Fruit fly (Drosophila melanogaster) whole organism, embryonic: ENCODE results near the gene Usp14.

Source experiments
- Ada2b ChIP-seq: fragments of 200-800 bp; sonication (Bioruptor generic); IDR thresholded peaks from 2 replicates; pipeline ENCODE4 v1.3.6; 2022; ENCODE audit warnings: missing biosample characterization, missing genetic modification characterization
- BEAF-32 ChIP-seq: fragments of 200-800 bp; sonication (Bioruptor generic); optimal IDR thresholded peaks from 3 replicates; lab custom pipeline; 2017; ENCODE audit warnings: missing biosample characterization, missing genetic modification characterization, mild to moderate bottlenecking, moderate library complexity, missing genetic modification reagents
- Bdp1 ChIP-seq: fragments of 200-800 bp; sonication (Bioruptor generic); optimal IDR thresholded peaks from 3 replicates; lab custom pipeline; 2016; ENCODE audit warnings: missing biosample characterization, missing genetic modification characterization
- CG10267 ChIP-seq: fragments of 200-800 bp; sonication (Bioruptor generic); optimal IDR thresholded peaks from 2 replicates; lab custom pipeline; 2018; ENCODE audit warnings: missing biosample characterization, mild to moderate bottlenecking, missing genetic modification characterization, moderate library complexity
- CG10274 ChIP-seq: fragments of 200-800 bp; sonication (Bioruptor generic); optimal IDR thresholded peaks from 3 replicates; lab custom pipeline; 2017; ENCODE audit warnings: missing biosample characterization, mild to moderate bottlenecking, missing genetic modification characterization
- CG10959 ChIP-seq: fragments of 200-800 bp; sonication (Bioruptor generic); IDR thresholded peaks from 2 replicates; pipeline ENCODE4 v1.3.6; 2022; ENCODE audit warnings: missing biosample characterization, missing genetic modification characterization
- CG11560 ChIP-seq: fragments of 200-800 bp; sonication (Bioruptor generic); IDR thresholded peaks from 3 replicates; pipeline ENCODE4 v1.3.6; 2022; ENCODE audit warnings: missing biosample characterization, missing genetic modification characterization
- CG11723 ChIP-seq: fragments of 200-800 bp; sonication (Bioruptor generic); optimal IDR thresholded peaks from 2 replicates; lab custom pipeline; 2017; ENCODE audit warnings: missing biosample characterization, mild to moderate bottlenecking, missing genetic modification characterization
- CG12155 ChIP-seq: fragments of 200-800 bp; sonication (Bioruptor generic); optimal IDR thresholded peaks from 3 replicates; lab custom pipeline; 2016; ENCODE audit warnings: missing biosample characterization, missing genetic modification characterization
- CG12744 ChIP-seq: fragments of 200-800 bp; sonication (Bioruptor generic); optimal IDR thresholded peaks from 2 replicates; lab custom pipeline; 2016; ENCODE audit warnings: missing biosample characterization, missing genetic modification characterization
- CG15601 ChIP-seq: fragments of 200-800 bp; sonication (Bioruptor generic); optimal IDR thresholded peaks from 3 replicates; lab custom pipeline; 2019; ENCODE audit warnings: missing biosample characterization, mild to moderate bottlenecking, missing genetic modification characterization, moderate library complexity
- CG1792 ChIP-seq: fragments of 200-800 bp; sonication (Bioruptor generic); optimal IDR thresholded peaks from 2 replicates; lab custom pipeline; 2016; ENCODE audit warnings: missing biosample characterization, missing genetic modification characterization
- CG34376 ChIP-seq: fragments of 200-800 bp; sonication (Bioruptor generic); optimal IDR thresholded peaks from 2 replicates; lab custom pipeline; 2018; ENCODE audit warnings: missing biosample characterization, mild to moderate bottlenecking, missing genetic modification characterization
- CG5953 ChIP-seq: fragments of 200-800 bp; sonication (Bioruptor generic); IDR thresholded peaks from 2 replicates; pipeline ENCODE4 v1.3.6; 2022; ENCODE audit warnings: missing biosample characterization, missing genetic modification characterization
- CG6254 ChIP-seq: fragments of 200-800 bp; sonication (Bioruptor generic); optimal IDR thresholded peaks from 3 replicates; lab custom pipeline; 2017; ENCODE audit warnings: mild to moderate bottlenecking, missing biosample characterization, missing genetic modification reagents, missing genetic modification characterization
- CG9437 ChIP-seq: fragments of 200-800 bp; sonication (Bioruptor generic); optimal IDR thresholded peaks from 2 replicates; lab custom pipeline; 2018; ENCODE audit warnings: missing biosample characterization, mild to moderate bottlenecking, missing genetic modification characterization
- CrebB ChIP-seq: fragments of 200-800 bp; sonication (Bioruptor generic); optimal IDR thresholded peaks from 3 replicates; lab custom pipeline; 2018; ENCODE audit warnings: missing biosample characterization, mild to moderate bottlenecking, missing genetic modification characterization
- D19B ChIP-seq: fragments of 200-800 bp; sonication (Bioruptor generic); optimal IDR thresholded peaks from 2 replicates; lab custom pipeline; 2017; ENCODE audit warnings: missing biosample characterization, mild to moderate bottlenecking, missing genetic modification characterization
- Doc2 ChIP-seq: fragments of 200-800 bp; sonication (Bioruptor generic); IDR thresholded peaks from 2 replicates; pipeline ENCODE4 v1.3.6; 2022; ENCODE audit warnings: missing biosample characterization, missing genetic modification characterization
- Dref ChIP-seq: fragments of 200-800 bp; sonication (Bioruptor generic); IDR thresholded peaks from 2 replicates; pipeline ENCODE4 v1.3.6; 2022; ENCODE audit warnings: missing biosample characterization, missing genetic modification characterization
- E2f1 ChIP-seq: fragments of 200-800 bp; sonication (Bioruptor generic); IDR thresholded peaks from 2 replicates; pipeline ENCODE4 v1.3.6; 2022; ENCODE audit warnings: missing biosample characterization, missing genetic modification characterization
- Ets65A ChIP-seq: fragments of 200-800 bp; sonication (Bioruptor generic); peaks from one replicate; lab custom pipeline; 2016; ENCODE audit warnings: missing biosample characterization, missing genetic modification characterization
- MBD-R2 ChIP-seq: fragments of 200-800 bp; sonication (Bioruptor generic); IDR thresholded peaks from 2 replicates; pipeline ENCODE4 v1.3.6; 2022; ENCODE audit warnings: missing biosample characterization, missing genetic modification characterization
- NC2α ChIP-seq: fragments of 200-800 bp; sonication (Bioruptor generic); optimal IDR thresholded peaks from 2 replicates; lab custom pipeline; 2016; ENCODE audit warnings: missing biosample characterization, missing genetic modification characterization
- Nf-YC ChIP-seq: fragments of 200-800 bp; optimal IDR thresholded peaks from 3 replicates; lab custom pipeline; 2019; ENCODE audit warnings: missing biosample characterization, mild to moderate bottlenecking, missing genetic modification characterization, moderate library complexity
- PHDP ChIP-seq: fragments of 200-800 bp; sonication (Bioruptor generic); optimal IDR thresholded peaks from 3 replicates; lab custom pipeline; 2018; ENCODE audit warnings: missing biosample characterization, mild to moderate bottlenecking, missing genetic modification characterization, moderate library complexity
- Ptx1 ChIP-seq: fragments of 200-800 bp; sonication (Bioruptor generic); IDR thresholded peaks from 2 replicates; pipeline ENCODE4 v1.3.6; 2022; ENCODE audit warnings: missing biosample characterization, missing genetic modification characterization
- abd-A ChIP-seq: fragments of 200-800 bp; sonication (Bioruptor generic); optimal IDR thresholded peaks from 3 replicates; lab custom pipeline; 2019; ENCODE audit warnings: missing biosample characterization, mild to moderate bottlenecking, missing genetic modification characterization, moderate library complexity
- bbx ChIP-seq: fragments of 200-800 bp; sonication (Bioruptor generic); IDR thresholded peaks from 2 replicates; pipeline ENCODE4 v1.3.6; 2022; ENCODE audit warnings: missing biosample characterization, missing genetic modification characterization; ENCODE audit not compliant: partially characterized antibody
- bcd ChIP-seq: fragments of 200-800 bp; sonication (Bioruptor generic); optimal IDR thresholded peaks from 2 replicates; lab custom pipeline; 2017; ENCODE audit warnings: missing biosample characterization, mild to moderate bottlenecking, missing genetic modification characterization
- chinmo ChIP-seq: fragments of 200-800 bp; sonication (Bioruptor generic); IDR thresholded peaks from 4 replicates; pipeline ENCODE4 v1.3.6; 2022; ENCODE audit warnings: missing biosample characterization, missing genetic modification characterization; ENCODE audit not compliant: partially characterized antibody
- crp ChIP-seq, 2 experiments: fragments of 200-800 bp; sonication (Bioruptor generic); optimal IDR thresholded peaks; 2 replicates in 1 of 2; 3 replicates in 1 of 2; lab custom pipeline; 2017; ENCODE audit warnings: missing biosample characterization in 2 of 2, missing genetic modification characterization in 2 of 2, mild to moderate bottlenecking in 1 of 2, moderate library complexity in 1 of 2
- da ChIP-seq: fragments of 200-800 bp; sonication (Bioruptor generic); optimal IDR thresholded peaks from 2 replicates; lab custom pipeline; 2016; ENCODE audit warnings: missing biosample characterization, missing genetic modification characterization
- exex ChIP-seq: fragments of 200-800 bp; sonication (Bioruptor generic); optimal IDR thresholded peaks from 4 replicates; lab custom pipeline; 2018; ENCODE audit warnings: missing biosample characterization, mild to moderate bottlenecking, missing genetic modification characterization, moderate library complexity
- ftz-f1 ChIP-seq: fragments of 200-800 bp; sonication (Bioruptor generic); optimal IDR thresholded peaks from 2 replicates; lab custom pipeline; 2016; ENCODE audit warnings: missing biosample characterization, missing genetic modification characterization
- fu2 ChIP-seq: fragments of 200-800 bp; sonication (Bioruptor generic); optimal IDR thresholded peaks from 2 replicates; lab custom pipeline; 2016; ENCODE audit warnings: missing biosample characterization, missing genetic modification characterization
- hbn ChIP-seq: fragments of 200-800 bp; sonication (Bioruptor generic); IDR thresholded peaks from 2 replicates; pipeline ENCODE4 v1.3.6; 2022; ENCODE audit warnings: missing biosample characterization, missing genetic modification characterization; ENCODE audit not compliant: partially characterized antibody
- ind ChIP-seq: fragments of 200-800 bp; sonication (Bioruptor generic); optimal IDR thresholded peaks from 3 replicates; lab custom pipeline; 2016; ENCODE audit warnings: missing biosample characterization, missing genetic modification characterization
- insv ChIP-seq, 2 experiments: fragments of 200-800 bp; sonication (Bioruptor generic); optimal IDR thresholded peaks; 3 replicates each; lab custom pipeline; 2016 to 2018; ENCODE audit warnings: missing biosample characterization in 2 of 2, missing genetic modification characterization in 2 of 2
- lov ChIP-seq, 2 experiments: fragments of 200-800 bp in 1 of 2; fragments of >200 bp in 1 of 2; sonication (Bioruptor generic) in 1 of 2; IDR thresholded peaks in 1 of 2; optimal IDR thresholded peaks in 1 of 2; 2 replicates in 1 of 2; 3 replicates in 1 of 2; pipeline versions ENCODE4 v1.3.6 to Lab custom; 2017 to 2022; ENCODE audit warnings: missing biosample characterization in 1 of 2, missing genetic modification characterization in 1 of 2
- luna ChIP-seq: fragments of 200-800 bp; sonication (Bioruptor generic); optimal IDR thresholded peaks from 2 replicates; lab custom pipeline; 2016; ENCODE audit warnings: missing biosample characterization, missing genetic modification characterization
- maf-S ChIP-seq: fragments of 200-800 bp; sonication (Bioruptor generic); optimal IDR thresholded peaks from 2 replicates; lab custom pipeline; 2016; ENCODE audit warnings: missing biosample characterization, missing genetic modification characterization
- mirr ChIP-seq: fragments of 200-800 bp; sonication (Bioruptor generic); optimal IDR thresholded peaks from 3 replicates; lab custom pipeline; 2018; ENCODE audit warnings: missing biosample characterization, mild to moderate bottlenecking, missing genetic modification characterization
- nerfin-2 ChIP-seq: fragments of 200-800 bp; sonication (Bioruptor generic); IDR thresholded peaks from 2 replicates; pipeline ENCODE4 v1.3.6; 2022; ENCODE audit warnings: missing biosample characterization, missing genetic modification characterization; ENCODE audit not compliant: partially characterized antibody
- sqz ChIP-seq: fragments of 200-800 bp; sonication (Bioruptor generic); optimal IDR thresholded peaks from 3 replicates; lab custom pipeline; 2018; ENCODE audit warnings: missing biosample characterization, mild to moderate bottlenecking, missing genetic modification characterization
- sr ChIP-seq: fragments of 200-800 bp; sonication (Bioruptor generic); IDR thresholded peaks from 3 replicates; pipeline ENCODE4 v1.3.6; 2022; ENCODE audit warnings: missing biosample characterization, missing genetic modification characterization
- tap ChIP-seq: fragments of 200-800 bp; optimal IDR thresholded peaks from 3 replicates; lab custom pipeline; 2019; ENCODE audit warnings: missing biosample characterization, mild to moderate bottlenecking, missing genetic modification characterization, moderate library complexity
- tx ChIP-seq: fragments of 200-800 bp; sonication (Bioruptor generic); optimal IDR thresholded peaks from 2 replicates; lab custom pipeline; 2016; ENCODE audit warnings: missing biosample characterization, missing genetic modification characterization
- vvl ChIP-seq: fragments of 200-800 bp; sonication (Bioruptor generic); IDR thresholded peaks from 2 replicates; pipeline ENCODE4 v1.3.6; 2022; ENCODE audit warnings: missing biosample characterization, missing genetic modification characterization
- zfh2 ChIP-seq: fragments of 200-800 bp; sonication (Bioruptor generic); optimal IDR thresholded peaks from 2 replicates; lab custom pipeline; 2016; ENCODE audit warnings: missing biosample characterization, missing genetic modification characterization

Gene Usp14

DNA sequence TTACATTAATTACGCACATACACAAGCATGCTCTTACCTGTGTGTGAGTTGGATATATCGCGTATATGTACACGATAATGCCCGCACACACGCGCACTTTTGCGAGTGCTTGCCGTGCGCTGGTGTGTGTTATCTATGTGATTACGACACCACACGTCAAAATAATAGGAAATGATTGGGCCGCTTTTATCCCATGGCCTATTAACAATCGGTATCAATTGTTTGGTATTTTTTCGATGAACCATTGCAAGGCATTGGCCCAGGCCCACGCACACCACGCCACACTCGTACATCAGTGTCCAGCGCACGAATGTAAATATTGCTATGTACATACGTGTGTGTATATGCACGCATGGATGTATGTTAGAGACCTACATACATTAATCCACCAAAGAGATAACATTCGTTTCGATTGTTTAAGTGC is 20.7 kb upstream of the Usp14 start (continued):
- TF ChIP-seq maf-S (GFP tag; lab: Kevin White, UChicago) = peak; percentile 41
- TF ChIP-seq lov (optimal IDR thresholded peaks at IDR 0.05; lab: Kevin White, UChicago) = no peak
- no peak for TF ChIP-seq lov (GFP tag; IDR thresholded peaks at IDR 0.05; lab: Robert Waterston, UW)
- peak in 1 of 2 experiments; percentile 43 for TF ChIP-seq insv (GFP tag; optimal IDR thresholded peaks at IDR 0.05; lab: Kevin White, UChicago)
- peak; percentile 62 for TF ChIP-seq BEAF-32
- peak; percentile 65 for TF ChIP-seq PHDP (tag; lab: Kevin White, UChicago)
- peak; percentile 75 for TF ChIP-seq CG6254 (GFP tag; lab: Kevin White, UChicago)
- TF ChIP-seq Doc2 = no peak
- no peak for TF ChIP-seq E2f1
- peak; percentile 83 for TF ChIP-seq ftz-f1
- peak; percentile 99 for TF ChIP-seq CG34376
- TF ChIP-seq da (GFP tag; lab: Kevin White, UChicago) = no peak
- peak; percentile 61 for TF ChIP-seq hbn (GFP tag; lab: Robert Waterston, UW)
- no peak for TF ChIP-seq Ada2b (GFP tag; lab: Robert Waterston, UW)
- no peak for TF ChIP-seq CG9437
- TF ChIP-seq vvl = peak; percentile 93
- TF ChIP-seq abd-A (tag; lab: Kevin White, UChicago) = peak; percentile 99
- TF ChIP-seq nerfin-2 (GFP tag; lab: Robert Waterston, UW) = no peak
- no peak for TF ChIP-seq NC2α (GFP tag; lab: Kevin White, UChicago)
- TF ChIP-seq exex (tag; lab: Kevin White, UChicago) = peak; percentile 97
- peak; percentile 44 for TF ChIP-seq CG10267 (tag; lab: Kevin White, UChicago)
- TF ChIP-seq CG10959 (GFP tag; lab: Robert Waterston, UW) = no peak
- TF ChIP-seq fu2 (GFP tag; lab: Kevin White, UChicago) = peak; percentile 21
- peak; percentile 81 for TF ChIP-seq MBD-R2 (GFP tag; lab: Robert Waterston, UW)
- TF ChIP-seq sqz (GFP tag; lab: Kevin White, UChicago) = peak; percentile 76
- TF ChIP-seq Nf-YC (tag; lab: Kevin White, UChicago) = peak; percentile 74
- peak; percentile 75 for TF ChIP-seq CG11723 (GFP tag; lab: Kevin White, UChicago)
- TF ChIP-seq Dref (GFP tag; lab: Robert Waterston, UW) = peak; percentile 45
- peak; percentile 34 for TF ChIP-seq tap (tag; lab: Kevin White, UChicago)
- peak; percentile 54 for TF ChIP-seq D19B (GFP tag; lab: Kevin White, UChicago)
- no peak for TF ChIP-seq sr (GFP tag; lab: Robert Waterston, UW)
- TF ChIP-seq zfh2 = peak; percentile 47
- peak; percentile 28 for TF ChIP-seq CG10274
- peak; percentile 99 for TF ChIP-seq mirr
- TF ChIP-seq Ptx1 (GFP tag; lab: Robert Waterston, UW) = peak; percentile 35; the same call in 1 of the 2 replicates
- peak; percentile 24 for TF ChIP-seq CG1792
- TF ChIP-seq crp (GFP tag; optimal IDR thresholded peaks at IDR 0.05; lab: Kevin White, UChicago) = no peak
- peak; percentile 9 for TF ChIP-seq ind (GFP tag; lab: Kevin White, UChicago)
- TF ChIP-seq bbx = peak; percentile 51
- peak; percentile 89 for TF ChIP-seq CrebB (tag; lab: Kevin White, UChicago)
- TF ChIP-seq tx (GFP tag; lab: Kevin White, UChicago) = no peak
- no peak for TF ChIP-seq CG11560 (tag; lab: Robert Waterston, UW)
- TF ChIP-seq CG15601 (tag; lab: Kevin White, UChicago) = peak; percentile 77
- TF ChIP-seq CG12744 = no peak
- TF ChIP-seq luna (GFP tag; lab: Kevin White, UChicago) = no peak
- TF ChIP-seq CG5953 (GFP tag; lab: Robert Waterston, UW) = 0 out of 2 replicates have a peak, but pooled peaks have one; percentile 19
- TF ChIP-seq bcd = no peak
- TF ChIP-seq Ets65A (GFP tag; lab: Kevin White, UChicago) = no peak
- TF ChIP-seq chinmo (GFP tag; lab: Robert Waterston, UW) = peak; percentile 98
- no peak for TF ChIP-seq Bdp1 (GFP tag; lab: Kevin White, UChicago)
- TF ChIP-seq CG12155 (GFP tag; lab: Kevin White, UChicago) = peak; percentile 7
